Worm (Caenorhabditis elegans): Measurements from ENCODE around the gene C17E7.9.

Gene C17E7.9

DNA sequence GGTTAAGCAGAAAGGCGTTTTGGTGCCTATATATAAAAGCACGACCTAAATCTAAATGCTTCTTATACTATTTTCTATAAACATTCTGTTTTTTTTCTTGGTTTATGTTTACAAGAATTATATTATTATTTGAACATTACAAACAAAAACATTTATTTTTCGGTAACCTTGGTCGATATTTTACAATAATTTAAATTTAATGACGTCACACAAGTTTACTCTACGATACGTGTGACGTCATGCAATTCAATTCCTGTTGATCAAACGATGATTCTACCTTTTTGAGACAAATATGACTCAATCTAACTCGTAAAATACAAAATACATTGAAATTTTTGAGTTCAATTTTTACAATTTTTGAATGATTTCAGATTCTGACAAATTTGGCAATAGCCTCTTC, 5.4 kb upstream of the C17E7.9 start:
- TF ChIP-seq unc-62 (GFP tag; optimal IDR thresholded peaks at IDR 0.05) = no peak

DNA sequence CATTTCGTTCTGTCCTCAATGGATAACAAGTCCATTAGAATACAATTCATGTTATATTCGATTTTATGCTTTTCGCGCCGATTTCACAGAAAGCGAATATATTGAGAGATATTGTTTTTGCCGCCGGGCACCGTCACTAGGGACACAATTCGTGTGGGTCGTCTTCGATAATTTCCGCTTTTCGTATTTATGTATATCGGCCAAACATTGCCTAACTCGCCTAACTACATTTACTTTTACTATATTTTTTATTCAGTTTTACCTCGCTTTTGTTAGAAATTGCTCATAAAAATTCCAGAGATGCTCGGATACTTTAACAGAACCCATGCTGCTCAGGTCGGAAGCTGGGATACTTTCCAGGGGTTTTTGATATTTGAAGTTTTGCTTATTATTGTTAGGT, 4.0 kb upstream of the C17E7.9 start, which contains the start of gene sre-9:
Gene sre-9 (plus strand): TSS at position 301 of the 400 bp plus-strand sequence.
- TF ChIP-seq unc-62 (GFP tag; optimal IDR thresholded peaks at IDR 0.05) = no peak

DNA sequence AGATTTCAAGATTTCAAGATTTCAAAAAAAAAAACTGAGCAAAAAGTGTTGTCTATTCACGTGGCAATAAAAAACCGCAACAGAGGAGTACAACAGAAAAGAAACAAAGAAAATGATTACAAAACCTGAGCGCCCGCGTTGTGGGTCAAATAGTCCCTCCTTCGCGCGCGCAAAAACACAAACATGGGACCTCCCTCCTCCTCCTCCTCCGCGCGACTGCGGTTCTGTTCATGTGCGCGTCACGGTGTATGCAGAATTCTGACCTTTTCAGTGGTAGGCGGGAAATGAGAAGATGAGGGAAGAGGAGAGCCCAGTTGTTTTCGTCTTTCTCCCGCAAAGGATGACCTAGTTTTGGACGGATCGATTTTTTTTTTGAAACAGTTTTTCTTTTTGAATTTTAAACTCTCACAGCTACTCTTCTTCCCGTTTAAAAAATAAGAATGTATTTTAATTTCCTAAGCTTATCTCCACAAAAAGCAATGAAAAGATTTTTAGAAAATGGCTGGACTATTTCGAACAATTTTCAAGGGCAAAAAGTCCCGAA, 1.8 kb upstream of the C17E7.9 start, which contains the start of gene C17E7.4:
Gene C17E7.4 (plus strand): TSS at position 494 of the 544 bp plus-strand sequence.
- TF ChIP-seq unc-62 (GFP tag; optimal IDR thresholded peaks at IDR 0.05) = no peak

DNA sequence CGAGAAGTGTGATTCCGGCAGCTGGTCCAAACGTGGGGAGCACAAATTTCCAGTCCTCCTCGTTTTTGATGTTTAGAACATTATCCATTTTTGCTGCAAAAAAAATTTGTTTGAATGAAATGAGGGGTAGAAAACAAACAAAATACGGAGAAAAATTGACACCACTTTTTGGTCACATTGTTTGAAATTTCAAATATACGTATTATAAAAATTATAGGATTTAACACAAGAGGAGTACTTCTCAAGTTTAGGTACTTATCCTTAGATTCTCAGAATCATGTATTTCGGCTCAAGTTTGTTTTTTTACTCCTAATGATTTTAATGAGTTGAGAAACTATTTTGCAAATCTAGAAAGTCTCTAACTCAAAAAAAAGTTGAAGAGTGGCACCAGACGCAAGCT, 1.3 kb upstream of the C17E7.9 start, which contains the start of gene C17E7.12:
Gene C17E7.12 (minus strand): TSS at position 101 of the 400 bp plus-strand sequence.
- TF ChIP-seq unc-62 (GFP tag; optimal IDR thresholded peaks at IDR 0.05) = no peak

ce11 chrV:3889113-3889512, 1.5 kb downstream of the C17E7.9 start, which contains the start of gene C17E7.13:
C17E7.13 (minus strand) TSS chrV:3889288.
- no peak for TF ChIP-seq unc-62 (GFP tag; optimal IDR thresholded peaks at IDR 0.05)

DNA sequence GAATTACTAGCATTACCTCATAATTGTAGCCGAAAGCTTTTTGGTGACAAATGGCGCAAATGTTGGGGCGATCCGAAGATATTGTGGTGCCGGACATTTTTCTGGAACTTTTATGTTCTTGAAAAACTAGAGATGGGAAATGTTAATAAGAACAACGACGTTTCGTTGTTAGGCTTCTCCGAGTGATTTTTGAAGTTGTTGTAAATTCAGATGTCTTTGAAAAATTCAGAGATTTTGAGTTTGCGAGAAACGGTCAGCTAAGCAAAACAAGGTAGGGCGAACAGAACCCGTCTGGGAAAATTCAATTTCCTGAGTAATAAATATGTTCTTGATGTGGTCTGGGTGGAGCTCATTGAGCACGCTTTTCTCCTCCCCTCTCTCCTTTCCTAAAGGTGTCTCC, 4.6 kb downstream of the C17E7.9 start, which contains the start of gene nhr-124:
Gene nhr-124 (minus strand): TSS at position 101 of the 400 bp plus-strand sequence.
- no peak for TF ChIP-seq unc-62 (GFP tag; optimal IDR thresholded peaks at IDR 0.05)

- TF ChIP-seq unc-62 (GFP tag; optimal IDR thresholded peaks at IDR 0.05) = no peak
Observed at ce11 chrV:3884550-3884949, 6.1 kb downstream of the C17E7.9 start.

DNA sequence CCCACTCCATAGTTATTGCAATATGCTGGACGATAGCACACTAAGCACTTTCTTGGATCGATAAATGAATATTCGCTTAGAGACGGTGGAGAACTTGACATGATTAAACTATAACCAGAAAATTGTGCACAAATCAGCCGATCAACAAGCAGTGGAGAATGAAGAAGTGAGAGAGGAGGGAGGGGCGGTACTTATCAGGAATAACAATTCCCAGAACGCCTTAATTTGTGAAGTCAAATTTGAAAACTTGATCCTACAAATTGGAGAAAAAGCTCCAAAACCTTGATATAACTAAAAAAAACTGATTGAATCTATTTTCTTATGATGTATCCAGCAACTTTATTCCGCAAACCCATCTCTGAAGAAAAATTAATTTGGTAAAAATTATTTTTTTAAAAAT, 12.4 kb downstream of the C17E7.9 start, which contains the start of gene nhr-159:
Gene nhr-159 (minus strand): TSS at position 101 of the 400 bp plus-strand sequence.
- TF ChIP-seq unc-62 (GFP tag; optimal IDR thresholded peaks at IDR 0.05) = no peak

ce11 chrV:3877242-3877641, 13.4 kb downstream of the C17E7.9 start:
- no peak for TF ChIP-seq unc-62 (GFP tag; optimal IDR thresholded peaks at IDR 0.05)

DNA sequence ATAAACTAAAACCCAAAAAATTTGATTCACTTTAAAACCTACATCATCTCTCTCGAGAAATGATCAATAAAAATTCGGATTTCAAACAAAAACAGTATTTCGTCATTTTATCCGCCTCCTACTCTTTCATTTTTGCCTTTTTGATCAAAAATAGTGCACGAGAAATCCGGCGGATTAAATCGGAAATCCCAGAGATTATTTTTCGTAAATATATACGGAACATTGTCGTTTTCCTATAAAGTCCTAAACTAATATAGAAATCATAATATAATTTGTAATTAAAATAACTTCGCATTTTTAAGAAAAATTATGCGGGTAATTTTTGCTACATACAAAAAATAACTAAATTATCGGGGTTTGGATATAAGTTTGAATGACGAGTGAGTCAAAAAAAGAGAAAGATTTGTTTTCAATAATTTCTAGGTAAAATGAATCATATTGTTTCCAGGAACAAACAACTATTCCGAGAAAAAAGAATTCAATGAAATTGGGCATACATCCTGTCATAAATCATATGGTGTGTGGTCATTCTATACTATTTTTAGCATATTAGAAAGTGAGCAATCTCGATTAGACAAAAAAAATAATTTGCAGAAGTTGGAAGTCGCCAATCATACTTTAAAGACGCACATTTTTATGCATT, 16.4 kb downstream of the C17E7.9 start, which contains the start of gene nhr-158:
Gene nhr-158 (minus strand): TSS at position 51 of the 643 bp plus-strand sequence.
- no peak for TF ChIP-seq unc-62 (GFP tag; optimal IDR thresholded peaks at IDR 0.05)

DNA sequence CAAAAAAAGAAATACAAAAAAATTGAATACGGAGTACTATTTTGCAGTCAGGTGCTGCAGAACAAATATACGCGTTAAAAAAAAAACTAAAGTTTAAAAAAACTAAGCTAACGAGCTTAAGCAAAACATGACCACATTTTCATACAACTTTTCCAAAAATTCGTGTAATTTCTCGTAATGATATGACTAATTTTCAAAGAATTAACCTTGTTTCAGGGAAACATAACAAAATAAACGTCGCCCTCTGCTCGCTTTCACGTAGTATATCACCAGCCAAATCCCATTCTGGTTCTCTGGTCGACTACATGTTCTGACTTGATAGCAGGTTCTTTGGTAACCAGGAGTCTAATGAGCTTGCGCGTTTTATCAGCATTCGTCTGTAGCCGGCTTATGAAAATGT, 20.3 kb downstream of the C17E7.9 start:
- no peak for TF ChIP-seq unc-62 (GFP tag; optimal IDR thresholded peaks at IDR 0.05)

- no peak for TF ChIP-seq unc-62 (GFP tag; optimal IDR thresholded peaks at IDR 0.05)
Observed at ce11 chrV:3868905-3869304, 21.8 kb downstream of the C17E7.9 start, which contains the start of gene nhr-157. nhr-157 (minus strand) TSS chrV:3869005.

- TF ChIP-seq unc-62 (GFP tag; optimal IDR thresholded peaks at IDR 0.05) = no peak
Observed at ce11 chrV:3865273-3865672, 25.4 kb downstream of the C17E7.9 start.

DNA sequence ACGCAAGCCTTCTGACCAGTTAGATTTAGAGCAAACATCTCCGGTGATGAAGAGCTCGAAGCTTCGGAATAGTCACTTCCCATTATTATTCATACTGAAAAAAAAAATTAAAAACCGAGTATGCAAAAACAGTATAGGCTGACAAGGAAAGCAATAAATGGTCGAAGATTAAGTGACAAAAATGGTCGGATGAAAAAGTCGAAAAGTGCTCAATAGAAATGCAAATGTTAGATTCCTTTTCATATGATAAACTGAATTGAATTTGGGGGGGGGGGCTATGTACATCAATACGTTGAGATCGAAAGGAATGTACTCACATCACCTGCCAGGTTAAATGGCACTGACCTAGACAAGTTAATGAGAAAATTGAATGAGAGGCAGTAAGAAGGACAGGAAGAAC, 27.8 kb downstream of the C17E7.9 start, which contains the start of gene nhr-187:
Gene nhr-187 (minus strand): TSS at position 101 of the 400 bp plus-strand sequence.
- TF ChIP-seq unc-62 (GFP tag; optimal IDR thresholded peaks at IDR 0.05) = no peak

DNA sequence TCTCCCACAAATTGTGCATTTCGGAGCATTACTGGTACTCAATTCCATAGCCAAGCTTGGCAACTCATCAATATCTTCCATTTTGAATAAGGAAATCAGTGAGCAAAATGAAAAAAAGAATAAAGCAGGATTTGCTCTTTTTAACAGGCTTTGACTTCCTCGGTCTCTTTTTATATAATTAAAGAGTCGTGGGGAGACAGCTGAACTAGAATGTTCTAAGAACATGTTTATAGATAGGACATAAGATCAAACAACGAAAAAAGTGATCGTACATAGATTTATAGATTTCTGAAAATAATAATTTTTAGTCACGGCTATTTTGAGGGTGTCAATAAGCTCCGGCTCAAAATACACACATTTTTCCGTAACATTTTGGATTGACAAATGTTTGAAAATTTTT, 30.5 kb downstream of the C17E7.9 start, which contains the start of gene nhr-189:
Gene nhr-189 (minus strand): TSS at position 121 of the 400 bp plus-strand sequence.
- no peak for TF ChIP-seq unc-62 (GFP tag; optimal IDR thresholded peaks at IDR 0.05)

ce11 chrV:3857778-3858177, 32.9 kb downstream of the C17E7.9 start, which contains the start of gene nhr-188:
nhr-188 (minus strand) TSS chrV:3857861.
- TF ChIP-seq unc-62 (GFP tag; optimal IDR thresholded peaks at IDR 0.05) = no peak

DNA sequence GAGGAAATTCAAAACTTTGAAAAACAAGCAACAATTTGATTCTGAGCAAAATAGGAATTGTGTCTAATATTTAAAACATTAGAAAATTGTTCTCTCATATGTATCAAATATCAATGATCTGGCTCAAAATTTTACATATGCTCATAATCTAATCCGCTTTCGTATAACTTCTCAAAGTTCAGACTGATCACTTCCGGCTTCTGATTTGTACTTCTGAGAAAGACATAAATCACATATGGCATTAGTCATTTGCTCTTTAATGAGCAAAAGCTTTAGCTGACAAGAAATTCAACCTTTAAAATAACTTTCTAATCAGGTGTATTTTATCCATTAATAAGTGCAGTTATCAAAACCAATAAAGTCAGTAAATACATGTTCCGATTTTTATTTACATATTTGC, 34.7 kb downstream of the C17E7.9 start:
- TF ChIP-seq unc-62 (GFP tag; optimal IDR thresholded peaks at IDR 0.05) = no peak
